Worm (Caenorhabditis elegans) whole organism, L3 larva: Measurements from ENCODE around the gene irld-32.

Source experiments
- R02D3.7 ChIP-seq: fragments of 150-350 bp; optimal IDR thresholded peaks from 2 replicates; lab custom pipeline; 2014; ENCODE audit warnings: missing biosample characterization, missing genetic modification characterization
- ama-1 ChIP-seq: fragments of 150-350 bp; optimal IDR thresholded peaks from 2 replicates; lab custom pipeline; 2018
- ceh-16 ChIP-seq: sonication (generic microtip); optimal IDR thresholded peaks from 2 replicates; lab custom pipeline; 2017; ENCODE audit warnings: missing biosample characterization, missing genetic modification characterization
- ceh-28 ChIP-seq: fragments of 150-350 bp; optimal IDR thresholded peaks from 2 replicates; lab custom pipeline; 2014; ENCODE audit warnings: missing biosample characterization, missing genetic modification reagents, missing genetic modification characterization
- egl-27 ChIP-seq: sonication (generic microtip); optimal IDR thresholded peaks from 4 replicates; lab custom pipeline; 2017; ENCODE audit warnings: missing biosample characterization, missing genetic modification reagents, missing genetic modification characterization
- egl-5 ChIP-seq: fragments of 150-350 bp; optimal IDR thresholded peaks from 2 replicates; lab custom pipeline; 2017; ENCODE audit warnings: missing biosample characterization, missing genetic modification reagents, missing genetic modification characterization, inconsistent platforms
- elt-1 ChIP-seq: fragments of 150-350 bp; optimal IDR thresholded peaks from 2 replicates; lab custom pipeline; 2014; ENCODE audit warnings: missing biosample characterization, missing genetic modification characterization
- elt-3 ChIP-seq, 3 experiments: fragments of 150-350 bp in 1 of 3; sonication (generic microtip) in 2 of 3; optimal IDR thresholded peaks; 2 replicates in 2 of 3; 4 replicates in 1 of 3; lab custom pipeline; 2014 to 2017; ENCODE audit warnings: missing biosample characterization in 3 of 3, missing genetic modification characterization in 3 of 3
- hmg-11 ChIP-seq: sonication (generic microtip); optimal IDR thresholded peaks from 2 replicates; lab custom pipeline; 2016; ENCODE audit warnings: missing genetic modification characterization, missing compliant biosample characterization
- lin-15B ChIP-seq: fragments of 150-350 bp; optimal IDR thresholded peaks from 2 replicates; lab custom pipeline; 2014; ENCODE audit warnings: missing biosample characterization, missing genetic modification characterization
- lsy-12 ChIP-seq: sonication (generic microtip); optimal IDR thresholded peaks from 2 replicates; lab custom pipeline; 2016; ENCODE audit warnings: mild to moderate bottlenecking, missing genetic modification characterization, missing compliant biosample characterization
- mdl-1 ChIP-seq: fragments of 150-350 bp; optimal IDR thresholded peaks from 2 replicates; lab custom pipeline; 2014; ENCODE audit warnings: missing biosample characterization, missing genetic modification characterization
- mml-1 ChIP-seq: fragments of 150-350 bp; sonication (generic microtip); optimal IDR thresholded peaks from 3 replicates; lab custom pipeline; 2014; ENCODE audit warnings: missing biosample characterization, missing genetic modification characterization
- nfya-1 ChIP-seq: sonication (generic microtip); optimal IDR thresholded peaks from 2 replicates; lab custom pipeline; 2017; ENCODE audit warnings: missing genetic modification characterization, mild to moderate bottlenecking, missing compliant biosample characterization, antibody characterized with exemption, moderate library complexity; ENCODE audit not compliant: insufficient read depth
- nhr-11 ChIP-seq: fragments of 150-350 bp; optimal IDR thresholded peaks from 2 replicates; lab custom pipeline; 2014; ENCODE audit warnings: missing biosample characterization, missing genetic modification characterization
- nhr-237 ChIP-seq: fragments of 150-350 bp; optimal IDR thresholded peaks from 2 replicates; lab custom pipeline; 2014; ENCODE audit warnings: missing biosample characterization, missing genetic modification characterization
- nhr-25 ChIP-seq: sonication (generic microtip); optimal IDR thresholded peaks from 2 replicates; lab custom pipeline; 2017; ENCODE audit warnings: missing biosample characterization, missing genetic modification characterization
- nhr-67 ChIP-seq: fragments of 150-350 bp; optimal IDR thresholded peaks from 2 replicates; lab custom pipeline; 2014; ENCODE audit warnings: missing biosample characterization, missing genetic modification characterization
- nhr-77 ChIP-seq: fragments of 150-350 bp; optimal IDR thresholded peaks from 2 replicates; lab custom pipeline; 2014; ENCODE audit warnings: missing biosample characterization, missing genetic modification characterization
- pqm-1 ChIP-seq: fragments of 150-350 bp; optimal IDR thresholded peaks from 2 replicates; lab custom pipeline; 2017; ENCODE audit warnings: missing biosample characterization, missing genetic modification characterization, inconsistent platforms
- sea-2 ChIP-seq: fragments of 150-350 bp; sonication (generic microtip); optimal IDR thresholded peaks from 4 replicates; lab custom pipeline; 2014; ENCODE audit warnings: missing biosample characterization, missing genetic modification reagents, missing genetic modification characterization
- skn-1 ChIP-seq: fragments of 150-350 bp; optimal IDR thresholded peaks from 2 replicates; lab custom pipeline; 2014; ENCODE audit warnings: missing biosample characterization, missing genetic modification characterization
- snpc-4 ChIP-seq: fragments of 150-350 bp; optimal IDR thresholded peaks from 2 replicates; lab custom pipeline; 2014; ENCODE audit warnings: missing biosample characterization, missing genetic modification characterization
- tbx-2 ChIP-seq: sonication (generic microtip); optimal IDR thresholded peaks from 2 replicates; lab custom pipeline; 2016; ENCODE audit warnings: mild to moderate bottlenecking, missing genetic modification characterization, missing compliant biosample characterization
- unc-39 ChIP-seq: sonication (generic microtip); optimal IDR thresholded peaks from 4 replicates; lab custom pipeline; 2017; ENCODE audit warnings: missing biosample characterization, missing genetic modification characterization
- unc-62 ChIP-seq: fragments of 150-350 bp; sonication (generic microtip); optimal IDR thresholded peaks from 4 replicates; lab custom pipeline; 2014; ENCODE audit warnings: missing biosample characterization, missing genetic modification reagents, missing genetic modification characterization
- zag-1 ChIP-seq: fragments of 150-350 bp; optimal IDR thresholded peaks from 2 replicates; lab custom pipeline; 2014; ENCODE audit warnings: missing biosample characterization, missing genetic modification characterization

Gene irld-32

DNA sequence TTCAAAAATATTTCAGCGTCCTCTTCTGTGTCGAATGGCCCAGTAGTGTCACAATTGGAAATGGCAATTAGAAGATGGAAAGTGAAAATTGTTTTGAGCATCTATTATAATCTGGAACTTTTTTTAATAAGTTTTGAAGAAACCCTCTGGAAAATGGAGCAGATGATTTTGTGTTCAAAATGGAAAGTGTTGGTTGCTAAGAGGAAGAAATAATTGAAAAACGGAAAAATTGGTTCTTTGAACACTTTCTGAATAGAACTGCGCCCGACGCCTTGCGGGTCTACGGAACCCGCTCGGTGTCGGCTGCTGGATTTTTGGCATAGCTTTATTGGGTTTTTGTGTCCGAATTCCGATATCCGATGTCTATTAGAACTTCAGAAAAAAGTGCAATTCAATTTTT is 4.4 kb downstream of the irld-32 start, which contains the start of gene irld-28:
irld-28 (minus strand) TSS at position 101 of the 400 bp plus-strand sequence.
- TF ChIP-seq egl-5 (tag; lab: Kevin White, UChicago) (no peak), snpc-4 (tag; lab: Kevin White, UChicago) (no peak), unc-62 (GFP tag; lab: Kevin White, UChicago) (no peak)
- TF ChIP-seq, all 47 proteins: peak for 0

DNA sequence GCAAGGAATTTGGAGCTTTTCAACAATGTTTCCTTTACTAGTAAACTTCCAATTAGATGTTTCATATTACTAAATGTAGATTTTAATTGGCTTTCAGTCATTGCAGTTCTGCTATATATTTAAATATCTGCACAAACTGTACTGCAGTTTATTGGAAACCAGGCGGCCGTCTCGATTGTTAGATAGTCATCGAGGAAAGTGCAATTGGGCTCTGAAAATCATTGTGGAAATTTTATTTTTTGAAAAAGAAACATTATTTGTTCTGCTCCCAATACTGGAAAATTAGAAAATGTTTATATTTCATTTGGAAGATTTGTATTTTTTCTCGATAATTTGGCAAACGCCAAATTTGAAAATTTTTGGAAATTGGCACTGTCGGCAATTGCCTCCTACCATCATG is 6.8 kb downstream of the irld-32 start, which contains the start of gene irld-29:
irld-29 (minus strand) TSS at position 101 of the 400 bp plus-strand sequence.
- TF ChIP-seq unc-62 (GFP tag; lab: Kevin White, UChicago) = no peak
- no peak for TF ChIP-seq R02D3.7 (tag; lab: Kevin White, UChicago)
- TF ChIP-seq mml-1 (tag; lab: Kevin White, UChicago) = no peak
- TF ChIP-seq tbx-2 (tag; lab: Kevin White, UChicago) = no peak
- no peak for TF ChIP-seq unc-39 (tag; lab: Kevin White, UChicago)
- no peak for TF ChIP-seq sea-2 (GFP tag; lab: Kevin White, UChicago)
- TF ChIP-seq lin-15B (tag; lab: Kevin White, UChicago) = no peak
- TF ChIP-seq nhr-237 (tag; lab: Kevin White, UChicago) = no peak
- TF ChIP-seq skn-1 (tag; lab: Kevin White, UChicago) = no peak

DNA sequence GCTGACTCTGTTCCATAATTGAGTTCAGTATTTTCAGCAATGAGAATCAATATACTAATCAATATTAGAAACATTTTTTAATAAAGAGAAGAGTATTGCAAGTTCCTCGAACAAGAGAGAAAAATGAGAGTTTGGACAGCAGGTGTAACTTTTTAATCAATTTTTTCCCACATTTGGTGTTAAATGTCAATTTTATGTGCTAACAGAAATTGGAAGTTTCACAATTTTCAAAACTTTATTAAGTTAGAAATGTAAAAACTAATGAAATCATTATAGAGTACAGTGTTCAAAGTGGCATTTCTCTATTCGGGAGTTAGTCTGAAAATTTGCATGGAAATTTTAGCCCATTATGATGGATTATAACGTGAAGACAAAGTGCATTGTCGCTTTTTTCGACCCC is 9.6 kb downstream of the irld-32 start, which contains the start of gene irld-30:
irld-30 (minus strand) TSS at position 101 of the 400 bp plus-strand sequence.
- TF ChIP-seq zag-1 (tag; lab: Kevin White, UChicago) = no peak
- TF ChIP-seq R02D3.7 (tag; lab: Kevin White, UChicago) = no peak
- no peak for TF ChIP-seq ceh-16 (tag; lab: Kevin White, UChicago)
- TF ChIP-seq nfya-1 (tag; lab: Kevin White, UChicago) = no peak
- no peak for TF ChIP-seq nhr-11 (tag; lab: Kevin White, UChicago)
- no peak for TF ChIP-seq ama-1 (lab: Kevin White, UChicago)
- TF ChIP-seq egl-5 (tag; lab: Kevin White, UChicago) = no peak
- no peak for TF ChIP-seq elt-1 (tag; lab: Kevin White, UChicago)

DNA sequence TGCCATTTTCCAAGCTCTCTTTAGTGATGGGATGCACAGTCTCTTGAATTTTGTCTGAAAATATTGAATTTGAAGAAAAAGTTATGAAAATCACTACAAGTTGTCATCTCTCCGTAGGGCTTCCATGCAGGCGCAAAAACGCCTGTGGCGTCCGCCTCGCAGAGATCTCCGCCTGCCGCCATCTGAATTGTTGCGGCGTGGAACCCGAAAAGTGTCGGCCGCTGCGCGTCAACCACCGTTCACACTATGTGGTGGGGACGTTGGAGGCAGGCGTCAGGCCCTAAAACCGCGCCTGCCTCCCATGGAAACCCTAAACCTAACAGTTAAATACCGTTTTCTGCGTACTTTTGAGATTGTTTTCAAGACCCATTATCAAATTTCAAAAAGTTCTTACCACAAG is 10.4 kb downstream of the irld-32 start:
- no peak for TF ChIP-seq elt-3 (tag; optimal IDR thresholded peaks at IDR 0.05; lab: Kevin White, UChicago)
- TF ChIP-seq nhr-77 (tag; lab: Kevin White, UChicago) = no peak
- TF ChIP-seq sea-2 (GFP tag; lab: Kevin White, UChicago) = no peak
- TF ChIP-seq hmg-11 = no peak
- TF ChIP-seq pqm-1 (tag; lab: Kevin White, UChicago) = no peak
- no peak for TF ChIP-seq elt-1 (tag; lab: Kevin White, UChicago)
- no peak for TF ChIP-seq nhr-25 (tag; lab: Kevin White, UChicago)
- TF ChIP-seq mml-1 (tag; lab: Kevin White, UChicago) = no peak
- TF ChIP-seq nhr-67 (tag; lab: Kevin White, UChicago) = no peak
- no peak for TF ChIP-seq mdl-1
- TF ChIP-seq R02D3.7 (tag; lab: Kevin White, UChicago) = no peak
- TF ChIP-seq ceh-28 = no peak
- TF ChIP-seq lin-15B (tag; lab: Kevin White, UChicago) = no peak
- no peak for TF ChIP-seq egl-27 (tag; lab: Kevin White, UChicago)
- no peak for TF ChIP-seq ceh-16 (tag; lab: Kevin White, UChicago)
- no peak for TF ChIP-seq egl-5 (tag; lab: Kevin White, UChicago)

DNA sequence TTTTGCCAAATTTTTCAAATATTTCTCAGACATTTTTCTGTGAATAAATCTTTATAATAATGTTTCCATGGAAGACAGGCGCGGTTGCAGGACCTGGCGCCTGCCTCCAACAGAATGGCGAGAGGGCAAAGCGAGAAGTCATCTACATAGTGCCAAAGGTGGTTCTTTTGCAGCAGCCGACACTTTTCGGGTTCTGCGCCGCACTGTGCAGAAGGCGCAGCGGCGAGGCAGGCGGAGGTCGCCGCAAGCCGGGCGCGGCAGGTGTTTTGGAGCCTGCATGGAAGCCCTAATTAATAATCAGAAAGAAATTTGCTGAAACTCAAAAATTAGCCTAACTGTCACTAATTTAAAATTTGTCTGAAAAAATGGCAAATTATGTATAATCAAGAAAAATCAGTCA is 11.9 kb downstream of the irld-32 start:
- TF ChIP-seq nhr-237 (tag; lab: Kevin White, UChicago) (no peak), lsy-12 (no peak)
